Fruit fly (Drosophila melanogaster): ENCODE data around the gene AsnRS.

AsnRS gene

DNA sequence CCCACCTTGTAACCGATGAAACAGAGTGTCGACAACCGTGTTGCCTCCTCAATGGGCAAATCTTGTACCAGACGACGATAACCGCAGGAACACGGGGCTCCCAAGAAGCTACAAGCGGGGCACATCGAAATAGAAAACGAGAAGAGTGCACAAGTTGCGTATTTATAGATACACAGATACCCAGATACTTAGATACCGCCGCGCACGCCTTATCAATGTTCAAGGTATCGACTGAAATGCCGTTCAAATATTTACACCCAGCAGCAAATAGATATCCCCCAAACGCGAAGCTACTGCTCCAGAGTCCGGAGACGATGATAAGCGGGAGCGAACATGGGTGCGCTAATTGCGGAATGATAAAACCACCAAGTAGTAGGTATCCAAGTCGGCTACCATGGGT is 33.1 kb downstream of the AsnRS start:
- TF ChIP-seq Vsx2 (GFP tag; optimal IDR thresholded peaks at IDR 0.05; ENCODE audit: partially characterized antibody) (no peak), ey (GFP tag; optimal IDR thresholded peaks at IDR 0.05) (no peak), woc (GFP tag; optimal IDR thresholded peaks at IDR 0.05) (no peak), Mio (GFP tag; optimal IDR thresholded peaks at IDR 0.05) (no peak), Sp1 (GFP tag; optimal IDR thresholded peaks at IDR 0.05) (no peak), dsf (GFP tag; optimal IDR thresholded peaks at IDR 0.05; ENCODE audit: borderline replicate concordance) (no peak), GATAd (GFP tag; optimal IDR thresholded peaks at IDR 0.05) (no peak), psq (GFP tag; optimal IDR thresholded peaks at IDR 0.05) (no peak), usp (GFP tag; optimal IDR thresholded peaks at IDR 0.05) (no peak)

DNA sequence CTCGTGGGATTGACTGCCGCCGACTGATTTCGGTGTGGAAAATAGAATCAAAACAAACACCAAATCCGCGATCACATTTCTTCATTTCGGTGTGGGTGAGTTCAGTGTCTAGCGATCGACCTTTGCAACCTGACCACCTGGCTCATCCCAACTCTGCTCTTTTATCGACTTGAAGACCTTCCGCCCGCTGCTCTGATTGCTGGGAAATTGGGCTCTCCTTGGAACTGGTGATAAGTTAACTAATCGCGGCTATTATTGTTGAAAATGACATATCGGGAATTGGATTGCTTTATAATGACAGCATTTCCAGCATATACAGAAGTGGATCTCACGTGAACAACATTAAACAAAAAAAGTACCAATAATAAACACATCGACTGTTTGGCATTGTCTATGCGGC is 34.4 kb downstream of the AsnRS start:
- TF ChIP-seq Dfd (GFP tag; optimal IDR thresholded peaks at IDR 0.05) (no peak), Abd-B (GFP tag; optimal IDR thresholded peaks at IDR 0.05) (no peak), h (GFP tag; optimal IDR thresholded peaks at IDR 0.05) (no peak), rgr (GFP tag; optimal IDR thresholded peaks at IDR 0.05) (no peak), dl (GFP tag; optimal IDR thresholded peaks at IDR 0.05; ENCODE audit: insufficient read depth in 1 of 2, partially characterized antibody in 2 of 2) (no peak), ey (GFP tag; optimal IDR thresholded peaks at IDR 0.05) (no peak), foxo (GFP tag; optimal IDR thresholded peaks at IDR 0.05) (no peak), Myc (optimal IDR thresholded peaks at IDR 0.05) (no peak), sv (GFP tag; optimal IDR thresholded peaks at IDR 0.05) (no peak), psq (GFP tag; optimal IDR thresholded peaks at IDR 0.05) (no peak)

DNA sequence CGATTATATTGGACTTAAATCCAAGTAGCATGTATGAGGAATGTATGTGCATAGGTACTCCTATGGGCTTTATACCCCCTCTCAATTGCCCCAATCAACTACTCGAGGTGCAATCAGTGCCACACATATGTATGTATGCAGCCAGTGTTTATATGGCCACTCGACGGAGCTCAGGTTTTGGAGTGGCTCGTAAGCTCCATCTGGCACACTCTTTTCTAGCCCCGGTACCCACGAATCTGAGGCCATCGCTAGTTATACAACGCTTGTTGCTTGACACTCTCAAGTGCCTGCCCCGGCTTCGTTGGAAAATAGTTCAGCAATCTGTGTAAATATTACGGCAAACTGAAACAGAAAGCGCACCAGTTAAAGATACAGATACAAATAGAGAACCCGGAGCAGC is 35.4 kb downstream of the AsnRS start:
- TF ChIP-seq Dfd (GFP tag; optimal IDR thresholded peaks at IDR 0.05) = no peak
- TF ChIP-seq Dif (GFP tag; optimal IDR thresholded peaks at IDR 0.05; ENCODE audit: partially characterized antibody) = no peak
- TF ChIP-seq fru (GFP tag; optimal IDR thresholded peaks at IDR 0.05) = no peak
- TF ChIP-seq ey (GFP tag; optimal IDR thresholded peaks at IDR 0.05) = no peak
- TF ChIP-seq dmrt93B (GFP tag; optimal IDR thresholded peaks at IDR 0.05) = no peak

DNA sequence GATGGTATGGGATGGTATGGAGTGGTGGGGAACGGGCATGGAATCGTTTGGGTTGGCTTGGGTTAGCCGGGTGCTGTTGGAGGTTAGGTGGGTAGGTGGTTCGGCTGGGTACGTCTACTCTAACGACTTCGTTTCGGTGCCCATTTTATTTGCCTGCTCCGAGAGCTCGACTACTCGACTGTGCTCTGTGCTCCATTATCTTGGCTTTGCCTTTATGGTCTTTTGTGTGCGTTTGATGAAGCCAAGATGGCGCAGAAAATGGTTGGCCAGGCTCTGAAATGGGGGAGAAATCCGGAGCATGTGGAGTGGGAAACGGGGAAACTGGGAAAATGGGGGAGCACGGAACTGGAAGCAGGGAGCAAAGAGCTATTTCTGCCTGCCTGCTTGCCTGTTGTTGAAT is 37.9 kb downstream of the AsnRS start:
- TF ChIP-seq tai (GFP tag; optimal IDR thresholded peaks at IDR 0.05) = no peak
- TF ChIP-seq br (GFP tag; optimal IDR thresholded peaks at IDR 0.05) = no peak
- no peak for TF ChIP-seq dmrt93B (GFP tag; optimal IDR thresholded peaks at IDR 0.05)
- no peak for TF ChIP-seq OdsH (GFP tag; optimal IDR thresholded peaks at IDR 0.05)
- no peak for TF ChIP-seq Vsx2 (GFP tag; optimal IDR thresholded peaks at IDR 0.05; ENCODE audit: partially characterized antibody)
- TF ChIP-seq Myc (optimal IDR thresholded peaks at IDR 0.05) = no peak
- TF ChIP-seq CrebA (GFP tag; optimal IDR thresholded peaks at IDR 0.05; ENCODE audit: borderline replicate concordance) = no peak
- no peak for TF ChIP-seq sv (GFP tag; optimal IDR thresholded peaks at IDR 0.05)
- TF ChIP-seq N (GFP tag; optimal IDR thresholded peaks at IDR 0.05) = no peak
- TF ChIP-seq foxo (GFP tag; optimal IDR thresholded peaks at IDR 0.05) = no peak
- TF ChIP-seq h (GFP tag; optimal IDR thresholded peaks at IDR 0.05) = no peak
- no peak for TF ChIP-seq brk (GFP tag; optimal IDR thresholded peaks at IDR 0.05)
- TF ChIP-seq ey (GFP tag; optimal IDR thresholded peaks at IDR 0.05) = no peak
- TF ChIP-seq sage (GFP tag; optimal IDR thresholded peaks at IDR 0.05) = no peak
- no peak for TF ChIP-seq Rel (GFP tag; optimal IDR thresholded peaks at IDR 0.05)
- no peak for TF ChIP-seq Rel (tag; optimal IDR thresholded peaks at IDR 0.05)
- TF ChIP-seq Jra (GFP tag; optimal IDR thresholded peaks at IDR 0.05) = no peak
- no peak for TF ChIP-seq rgr (GFP tag; optimal IDR thresholded peaks at IDR 0.05)
- TF ChIP-seq dl (GFP tag; optimal IDR thresholded peaks at IDR 0.05; ENCODE audit: insufficient read depth in 1 of 2, partially characterized antibody in 2 of 2) = no peak

DNA sequence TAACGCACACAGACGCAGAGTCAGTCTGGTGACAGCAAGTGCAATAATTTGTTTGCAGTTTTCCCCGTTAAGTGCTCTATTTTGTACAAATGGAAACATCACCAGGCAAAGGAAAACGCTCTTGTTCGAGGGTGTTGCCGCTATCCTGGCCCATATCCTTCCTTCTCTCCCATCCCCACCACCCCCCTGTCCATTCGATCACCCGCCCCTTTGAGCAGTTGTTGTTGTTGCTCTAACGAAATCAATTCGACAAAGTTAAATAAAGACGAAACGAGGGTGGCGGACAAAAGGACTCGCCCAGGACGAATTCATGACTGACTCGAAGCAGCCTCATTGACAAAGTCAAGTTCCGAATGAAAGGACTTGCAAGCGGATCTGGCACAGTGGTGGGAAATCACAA is 42.4 kb downstream of the AsnRS start:
- no peak for TF ChIP-seq sage (GFP tag; optimal IDR thresholded peaks at IDR 0.05)
- no peak for TF ChIP-seq Dif (GFP tag; optimal IDR thresholded peaks at IDR 0.05; ENCODE audit: partially characterized antibody)
- no peak for TF ChIP-seq Hr78 (GFP tag; optimal IDR thresholded peaks at IDR 0.05)
- TF ChIP-seq Hr83 (GFP tag; optimal IDR thresholded peaks at IDR 0.05; ENCODE audit: poor library complexity, severe bottlenecking) = no peak
- no peak for TF ChIP-seq CG9705 (GFP tag; optimal IDR thresholded peaks at IDR 0.05)
- no peak for TF ChIP-seq Jra (GFP tag; optimal IDR thresholded peaks at IDR 0.05)
- no peak for TF ChIP-seq Abd-B (GFP tag; optimal IDR thresholded peaks at IDR 0.05)
- TF ChIP-seq Mio (GFP tag; optimal IDR thresholded peaks at IDR 0.05) = no peak
- no peak for TF ChIP-seq jim (GFP tag; optimal IDR thresholded peaks at IDR 0.05)
- TF ChIP-seq dl (GFP tag; optimal IDR thresholded peaks at IDR 0.05; ENCODE audit: insufficient read depth in 1 of 2, partially characterized antibody in 2 of 2) = no peak
- no peak for TF ChIP-seq GATAd (GFP tag; optimal IDR thresholded peaks at IDR 0.05)
- TF ChIP-seq OdsH (GFP tag; optimal IDR thresholded peaks at IDR 0.05) = no peak
- no peak for TF ChIP-seq tai (GFP tag; optimal IDR thresholded peaks at IDR 0.05)
- no peak for TF ChIP-seq CG32264 (GFP tag; optimal IDR thresholded peaks at IDR 0.05)
- TF ChIP-seq fru (GFP tag; optimal IDR thresholded peaks at IDR 0.05) = no peak
- TF ChIP-seq Sp1 (GFP tag; optimal IDR thresholded peaks at IDR 0.05) = no peak
- no peak for TF ChIP-seq Dfd (GFP tag; optimal IDR thresholded peaks at IDR 0.05)

Measured in whole organism, wandering third instar larva.